Fruit fly (Drosophila melanogaster) Kc167 (cell line): Measurements from ENCODE around the gene CG9624.

Experiments used
- Myc ChIP-seq: fragments of >200 bp; optimal IDR thresholded peaks from 2 replicates; lab custom pipeline; 2017; ENCODE audit warnings: missing external identifiers
- Sin3A ChIP-seq: fragments of >200 bp; optimal IDR thresholded peaks from 2 replicates; lab custom pipeline; 2018; ENCODE audit warnings: missing external identifiers
- h ChIP-seq: fragments of >200 bp; optimal IDR thresholded peaks from 3 replicates; lab custom pipeline; 2018; ENCODE audit warnings: missing external identifiers
- insv ChIP-seq: fragments of >200 bp; optimal IDR thresholded peaks from 3 replicates; lab custom pipeline; 2018; ENCODE audit warnings: missing external identifiers
- psq ChIP-seq: fragments of >200 bp; optimal IDR thresholded peaks from 2 replicates; lab custom pipeline; 2017; ENCODE audit warnings: missing external identifiers
- ttk ChIP-seq: sonication (Bioruptor generic); optimal IDR thresholded peaks from 2 replicates; lab custom pipeline; 2017; ENCODE audit warnings: missing external identifiers

The CG9624 gene

dm6 chr3R:14220105-14220504 is 8.8 kb downstream of the CG9624 start, which contains the start of gene CG31326:
Gene CG31326 (minus strand): TSS chr3R:14220205.
- no peak for TF ChIP-seq Myc (lab: Kevin White, UChicago)
- no peak for TF ChIP-seq Sin3A (lab: Kevin White, UChicago)
- no peak for TF ChIP-seq h (lab: Kevin White, UChicago)
- no peak for TF ChIP-seq psq (lab: Kevin White, UChicago)
- TF ChIP-seq ttk (lab: Kevin White, UChicago): no peak
- TF ChIP-seq insv (lab: Kevin White, UChicago): no peak

dm6 chr3R:14217839-14218238 is 11.1 kb downstream of the CG9624 start, which contains the start of gene CG9649:
Gene CG9649 (minus strand): TSS chr3R:14217882.
- no peak for TF ChIP-seq h (lab: Kevin White, UChicago)
- no peak for TF ChIP-seq Sin3A (lab: Kevin White, UChicago)

- TF ChIP-seq Myc (lab: Kevin White, UChicago) (no peak), ttk (lab: Kevin White, UChicago) (no peak), h (lab: Kevin White, UChicago) (no peak), Sin3A (lab: Kevin White, UChicago) (no peak), insv (lab: Kevin White, UChicago) (no peak), psq (lab: Kevin White, UChicago) (no peak)
These were observed 14.2 kb downstream of the CG9624 start, which contains the start of gene Dop1R1 for dm6 chr3R:14214776-14215175. Gene Dop1R1 (minus strand): TSS chr3R:14214810.
